Worm (Caenorhabditis elegans) whole organism, young adult: ENCODE measurements around the gene F36D4.4.

Experiments used
- B0019.2 ChIP-seq: fragments of 200-800 bp; sonication (Bioruptor generic); conservative IDR thresholded peaks from 2 replicates; pipeline ENCODE4 v1.3.6; 2022; ENCODE audit warnings: missing genetic modification reagents, missing genetic modification characterization, missing compliant biosample characterization
- B0261.1 ChIP-seq: sonication (generic microtip); optimal IDR thresholded peaks from 2 replicates; lab custom pipeline; 2016; ENCODE audit warnings: mild to moderate bottlenecking, missing genetic modification characterization, moderate library complexity, missing compliant biosample characterization
- C06A6.2 ChIP-seq: fragments of 200-800 bp; sonication (Bioruptor generic); conservative IDR thresholded peaks from 2 replicates; pipeline ENCODE4 v1.3.6; 2022; ENCODE audit warnings: missing genetic modification characterization, missing compliant biosample characterization
- F23B12.7 ChIP-seq: sonication (generic microtip); optimal IDR thresholded peaks from 2 replicates; lab custom pipeline; 2017; ENCODE audit warnings: missing genetic modification characterization, mild to moderate bottlenecking, missing compliant biosample characterization, antibody characterized with exemption, moderate library complexity; ENCODE audit not compliant: insufficient read depth
- F49E8.2 ChIP-seq: sonication (generic microtip); optimal IDR thresholded peaks from 3 replicates; lab custom pipeline; 2017; ENCODE audit warnings: missing genetic modification characterization, mild to moderate bottlenecking, missing compliant biosample characterization, antibody characterized with exemption, moderate library complexity; ENCODE audit not compliant: insufficient read depth
- F57C9.4 ChIP-seq: sonication (generic microtip); optimal IDR thresholded peaks from 2 replicates; lab custom pipeline; 2017; ENCODE audit warnings: mild to moderate bottlenecking, missing genetic modification characterization, missing compliant biosample characterization
- T26A5.8 ChIP-seq: sonication (generic microtip); optimal IDR thresholded peaks from 2 replicates; lab custom pipeline; 2016; ENCODE audit warnings: missing genetic modification characterization, missing compliant biosample characterization
- Y53F4B.3 ChIP-seq: fragments of 200-800 bp; sonication (Bioruptor generic); IDR thresholded peaks from 2 replicates; pipeline ENCODE4 v1.3.6; 2022; ENCODE audit warnings: missing genetic modification reagents, missing genetic modification characterization, missing compliant biosample characterization
- Y79H2A.3 ChIP-seq: fragments of 200-800 bp; sonication (Bioruptor generic); conservative IDR thresholded peaks from 2 replicates; pipeline ENCODE4 v1.3.6; 2022; ENCODE audit warnings: missing genetic modification reagents, missing genetic modification characterization, missing compliant biosample characterization
- Y95B8A.8 ChIP-seq: fragments of 200-800 bp; sonication (Bioruptor generic); IDR thresholded peaks from 2 replicates; pipeline ENCODE4 v1.3.6; 2022; ENCODE audit warnings: missing genetic modification reagents, missing genetic modification characterization, missing compliant biosample characterization
- ZK185.1 ChIP-seq: sonication (generic microtip); optimal IDR thresholded peaks from 2 replicates; lab custom pipeline; 2016; ENCODE audit warnings: mild to moderate bottlenecking, missing genetic modification characterization, missing compliant biosample characterization; ENCODE audit not compliant: poor library complexity, severe bottlenecking
- akir-1 ChIP-seq: fragments of 200-800 bp; sonication (Bioruptor generic); optimal IDR thresholded peaks from 2 replicates; lab custom pipeline; 2018; ENCODE audit warnings: mild to moderate bottlenecking, missing genetic modification characterization, moderate library complexity, missing compliant biosample characterization
- atf-7 ChIP-seq: sonication (generic microtip); optimal IDR thresholded peaks from 2 replicates; lab custom pipeline; 2017; ENCODE audit warnings: mild to moderate bottlenecking, missing genetic modification characterization, missing compliant biosample characterization
- athp-1 ChIP-seq: sonication (generic microtip); optimal IDR thresholded peaks from 2 replicates; lab custom pipeline; 2017; ENCODE audit warnings: mild to moderate bottlenecking, missing genetic modification characterization, missing compliant biosample characterization
- bed-2 ChIP-seq: fragments of 200-800 bp; sonication (Bioruptor generic); IDR thresholded peaks from 2 replicates; pipeline ENCODE4 v1.3.6; 2022; ENCODE audit warnings: missing genetic modification reagents, missing genetic modification characterization, missing compliant biosample characterization
- cebp-1 ChIP-seq, 2 experiments: fragments of 200-800 bp in 1 of 2; sonication (Bioruptor generic) in 1 of 2; sonication (generic microtip) in 1 of 2; IDR thresholded peaks in 1 of 2; optimal IDR thresholded peaks in 1 of 2; 2 replicates each; pipeline versions ENCODE4 v1.3.6 to Lab custom; 2017 to 2022; ENCODE audit warnings: missing compliant biosample characterization in 2 of 2, missing genetic modification characterization in 2 of 2, mild to moderate bottlenecking in 1 of 2, missing genetic modification reagents in 1 of 2, moderate library complexity in 1 of 2
- cebp-2 ChIP-seq: fragments of 200-800 bp; sonication (Bioruptor generic); IDR thresholded peaks from 2 replicates; pipeline ENCODE4 v1.3.6; 2022; ENCODE audit warnings: missing genetic modification characterization, missing compliant biosample characterization
- ceh-58 ChIP-seq: fragments of 200-800 bp; sonication (Bioruptor generic); IDR thresholded peaks from 2 replicates; pipeline ENCODE4 v1.3.6; 2022; ENCODE audit warnings: missing genetic modification characterization, missing compliant biosample characterization
- chd-7 ChIP-seq: sonication (generic microtip); optimal IDR thresholded peaks from 2 replicates; lab custom pipeline; 2016; ENCODE audit warnings: mild to moderate bottlenecking, missing genetic modification characterization, moderate library complexity, missing compliant biosample characterization
- dpff-1 ChIP-seq: sonication (generic microtip); optimal IDR thresholded peaks from 2 replicates; lab custom pipeline; 2017; ENCODE audit warnings: mild to moderate bottlenecking, missing genetic modification characterization, missing compliant biosample characterization
- dpl-1 ChIP-seq: fragments of 150-350 bp; optimal IDR thresholded peaks from 2 replicates; lab custom pipeline; 2014; ENCODE audit warnings: missing biosample characterization, missing genetic modification reagents, missing genetic modification characterization
- fkh-3 ChIP-seq: sonication (generic microtip); optimal IDR thresholded peaks from 2 replicates; lab custom pipeline; 2016; ENCODE audit warnings: mild to moderate bottlenecking, missing genetic modification characterization, missing compliant biosample characterization
- gei-17 ChIP-seq: fragments of 200-800 bp; sonication (Bioruptor generic); optimal IDR thresholded peaks from 2 replicates; lab custom pipeline; 2018; ENCODE audit warnings: mild to moderate bottlenecking, missing genetic modification characterization, missing compliant biosample characterization
- him-1 ChIP-seq: sonication (generic microtip); optimal IDR thresholded peaks from 2 replicates; lab custom pipeline; 2016; ENCODE audit warnings: missing genotype, missing genetic modification reagents, missing genetic modification characterization, missing compliant biosample characterization
- hlh-26 ChIP-seq: fragments of 200-800 bp; sonication (Bioruptor generic); conservative IDR thresholded peaks from 2 replicates; pipeline ENCODE4 v1.3.6; 2022; ENCODE audit warnings: missing genetic modification reagents, missing genetic modification characterization, missing compliant biosample characterization
- hmg-20 ChIP-seq: fragments of 200-800 bp; sonication (Bioruptor generic); IDR thresholded peaks from 2 replicates; pipeline ENCODE4 v1.3.6; 2022; ENCODE audit warnings: missing genetic modification reagents, missing genetic modification characterization, missing compliant biosample characterization
- let-526 ChIP-seq: fragments of 200-800 bp; sonication (Bioruptor generic); IDR thresholded peaks from 2 replicates; pipeline ENCODE4 v1.3.6; 2022; ENCODE audit warnings: missing genetic modification reagents, missing genetic modification characterization, missing compliant biosample characterization
- let-607 ChIP-seq, 2 experiments: fragments of 200-800 bp in 1 of 2; sonication (Bioruptor generic) in 1 of 2; sonication (generic microtip) in 1 of 2; optimal IDR thresholded peaks; 2 replicates each; lab custom pipeline; 2016 to 2018; ENCODE audit warnings: mild to moderate bottlenecking in 2 of 2, missing compliant biosample characterization in 2 of 2, missing genetic modification characterization in 2 of 2, moderate library complexity in 2 of 2, missing genotype in 1 of 2
- lir-1 ChIP-seq: fragments of 200-800 bp; sonication (Bioruptor generic); conservative IDR thresholded peaks from 2 replicates; pipeline ENCODE4 v1.3.6; 2022; ENCODE audit warnings: missing genetic modification reagents, missing genetic modification characterization, missing compliant biosample characterization
- mcd-1 ChIP-seq: fragments of 200-800 bp; sonication (Bioruptor generic); IDR thresholded peaks from 2 replicates; pipeline ENCODE4 v1.3.6; 2022; ENCODE audit warnings: missing genetic modification reagents, missing genetic modification characterization, missing compliant biosample characterization
- mxl-1 ChIP-seq: sonication (generic microtip); optimal IDR thresholded peaks from 2 replicates; lab custom pipeline; 2016; ENCODE audit warnings: missing genetic modification characterization, missing compliant biosample characterization
- nfyb-1 ChIP-seq: fragments of 200-800 bp; sonication (Bioruptor generic); IDR thresholded peaks from 2 replicates; pipeline ENCODE4 v1.3.6; 2022; ENCODE audit warnings: missing genetic modification reagents, missing genetic modification characterization, missing compliant biosample characterization
- nhr-27 ChIP-seq: fragments of 200-800 bp; sonication (Bioruptor generic); optimal IDR thresholded peaks from 2 replicates; lab custom pipeline; 2018; ENCODE audit warnings: mild to moderate bottlenecking, missing genetic modification characterization, moderate library complexity, missing compliant biosample characterization
- pha-4 ChIP-seq: fragments of 150-350 bp; sonication (generic microtip); optimal IDR thresholded peaks from 2 replicates; lab custom pipeline; 2014; ENCODE audit warnings: missing biosample characterization, missing genetic modification reagents, missing genetic modification characterization
- rcor-1 ChIP-seq: fragments of 200-800 bp; sonication (Bioruptor generic); IDR thresholded peaks from 2 replicates; pipeline ENCODE4 v1.3.6; 2022; ENCODE audit warnings: missing genetic modification reagents, missing genetic modification characterization, missing compliant biosample characterization
- repo-1 ChIP-seq: sonication (generic microtip); optimal IDR thresholded peaks from 2 replicates; lab custom pipeline; 2017; ENCODE audit warnings: mild to moderate bottlenecking, missing genetic modification characterization, missing compliant biosample characterization
- rpc-1 ChIP-seq, 2 experiments: fragments of 150-350 bp in 1 of 2; sonication (generic microtip) in 1 of 2; optimal IDR thresholded peaks; 2 replicates each; lab custom pipeline; 2014 to 2018; ENCODE audit warnings: missing biosample characterization in 1 of 2, missing genetic modification characterization in 1 of 2, missing genetic modification reagents in 1 of 2, missing genotype in 1 of 2
- sdz-38 ChIP-seq: sonication (generic microtip); optimal IDR thresholded peaks from 2 replicates; lab custom pipeline; 2016; ENCODE audit warnings: missing genotype, missing genetic modification characterization, missing compliant biosample characterization
- snpc-1.1 ChIP-seq: sonication (generic microtip); optimal IDR thresholded peaks from 2 replicates; lab custom pipeline; 2017; ENCODE audit warnings: missing genetic modification characterization, mild to moderate bottlenecking, missing compliant biosample characterization, antibody characterized with exemption, moderate library complexity, missing genotype, missing genetic modification reagents; ENCODE audit not compliant: insufficient read depth
- snpc-1.3 ChIP-seq: sonication (generic microtip); optimal IDR thresholded peaks from 2 replicates; lab custom pipeline; 2017; ENCODE audit warnings: missing genetic modification characterization, mild to moderate bottlenecking, missing compliant biosample characterization, antibody characterized with exemption, moderate library complexity, missing genotype, missing genetic modification reagents; ENCODE audit not compliant: insufficient read depth
- snpc-3.4 ChIP-seq: sonication (generic microtip); optimal IDR thresholded peaks from 2 replicates; lab custom pipeline; 2017; ENCODE audit warnings: missing genetic modification characterization, mild to moderate bottlenecking, missing compliant biosample characterization, antibody characterized with exemption, moderate library complexity, missing genotype, missing genetic modification reagents
- tlf-1 ChIP-seq: fragments of 200-800 bp; sonication (Bioruptor generic); optimal IDR thresholded peaks from 2 replicates; lab custom pipeline; 2018; ENCODE audit warnings: mild to moderate bottlenecking, missing genetic modification characterization, missing compliant biosample characterization
- xnd-1 ChIP-seq: sonication (generic microtip); optimal IDR thresholded peaks from 2 replicates; lab custom pipeline; 2016; ENCODE audit warnings: missing genotype, missing genetic modification reagents, missing genetic modification characterization, missing compliant biosample characterization
- ztf-18 ChIP-seq: sonication (generic microtip); optimal IDR thresholded peaks from 2 replicates; lab custom pipeline; 2016; ENCODE audit warnings: missing genotype, mild to moderate bottlenecking, missing genetic modification characterization, missing compliant biosample characterization
- ztf-26 ChIP-seq: sonication (generic microtip); optimal IDR thresholded peaks from 2 replicates; lab custom pipeline; 2017; ENCODE audit warnings: missing genetic modification characterization, missing compliant biosample characterization

The F36D4.4 gene

ce11 chrV:9382538-9383328 lies 31.7 kb downstream of the F36D4.4 start (continued):
- TF ChIP-seq bed-2 (GFP tag; lab: Robert Waterston, UW) (no peak), snpc-1.3 (no peak), rcor-1 (GFP tag; lab: Robert Waterston, UW) (peak; percentile 90), F57C9.4 (no peak), cebp-1 (GFP tag; IDR thresholded peaks at IDR 0.05; lab: Robert Waterston, UW) (peak; percentile 71), cebp-1 (tag; optimal IDR thresholded peaks at IDR 0.05; lab: Kevin White, UChicago) (peak; percentile 82), pha-4 (tag; lab: Kevin White, UChicago) (no peak), dpl-1 (GFP tag; lab: Kevin White, UChicago) (peak; percentile 98), Y95B8A.8 (GFP tag; lab: Robert Waterston, UW) (peak; percentile 91; the same call in 1 of the 2 replicates), T26A5.8 (tag; lab: Kevin White, UChicago) (no peak), tlf-1 (GFP tag; lab: Kevin White, UChicago) (peak; percentile 83), cebp-2 (GFP tag; lab: Robert Waterston, UW) (no peak), let-607 (tag; optimal IDR thresholded peaks at IDR 0.05; lab: Kevin White, UChicago) (no peak), ZK185.1 (no peak), fkh-3 (no peak), gei-17 (no peak), nhr-27 (tag; lab: Kevin White, UChicago) (no peak), hlh-26 (no peak), ztf-26 (no peak), sdz-38 (tag; lab: Kevin White, UChicago) (no peak), snpc-1.1 (tag; lab: Kevin White, UChicago) (peak; percentile 63), let-526 (GFP tag; lab: Robert Waterston, UW) (no peak), nfyb-1 (GFP tag; lab: Robert Waterston, UW) (no peak), B0019.2 (GFP tag; lab: Robert Waterston, UW) (peak; percentile 83), B0261.1 (tag; lab: Kevin White, UChicago) (no peak), mcd-1 (no peak; the same call in 1 of the 2 replicates), him-1 (tag; lab: Kevin White, UChicago) (peak; percentile 64), F49E8.2 (peak; percentile 82), akir-1 (GFP tag; lab: Kevin White, UChicago) (no peak), snpc-3.4 (tag; lab: Kevin White, UChicago) (peak; percentile 94), lir-1 (GFP tag; lab: Robert Waterston, UW) (peak; percentile 42; the same call in 1 of the 2 replicates), repo-1 (tag; lab: Kevin White, UChicago) (no peak), mxl-1 (tag; lab: Kevin White, UChicago) (no peak), F23B12.7 (tag; lab: Kevin White, UChicago) (no peak), chd-7 (no peak), dpff-1 (no peak), Y79H2A.3 (0 out of 2 replicates have a peak, but pooled peaks have one; percentile 55), athp-1 (tag; lab: Kevin White, UChicago) (peak; percentile 50), C06A6.2 (GFP tag; lab: Robert Waterston, UW) (no peak), hmg-20 (GFP tag; lab: Robert Waterston, UW) (no peak), ztf-18 (peak; percentile 97), rpc-1 (optimal IDR thresholded peaks at IDR 0.05; lab: Kevin White, UChicago) (no peak), rpc-1 (tag; optimal IDR thresholded peaks at IDR 0.05; lab: Kevin White, UChicago) (peak; percentile 5), Y53F4B.3 (GFP tag; lab: Robert Waterston, UW) (0 out of 2 replicates have a peak, but pooled peaks have one; percentile 34), ceh-58 (GFP tag; lab: Robert Waterston, UW) (no peak), atf-7 (tag; lab: Kevin White, UChicago) (no peak), xnd-1 (tag; lab: Kevin White, UChicago) (peak; percentile 99)
